Worm (Caenorhabditis elegans) whole organism, mixed stage, embryonic: ENCODE data around the gene F23A7.8.

ENCODE experiments used
- elt-1 ChIP-seq: sonication (generic microtip); optimal IDR thresholded peaks from 2 replicates; lab custom pipeline; 2017; ENCODE audit warnings: missing genetic modification characterization, mild to moderate bottlenecking, missing compliant biosample characterization, antibody characterized with exemption, moderate library complexity, borderline replicate concordance; ENCODE audit not compliant: insufficient read depth
- lin-13 ChIP-seq: fragments of 150-350 bp; optimal IDR thresholded peaks from 2 replicates; lab custom pipeline; 2014; ENCODE audit warnings: missing biosample characterization, missing genetic modification characterization
- nhr-12 ChIP-seq: fragments of 150-350 bp; optimal IDR thresholded peaks from 2 replicates; lab custom pipeline; 2014; ENCODE audit warnings: missing biosample characterization, missing genetic modification characterization
- nhr-76 ChIP-seq: sonication (generic microtip); optimal IDR thresholded peaks from 2 replicates; lab custom pipeline; 2017; ENCODE audit warnings: missing biosample characterization, missing genetic modification characterization
- pha-4 ChIP-seq: fragments of 150-350 bp; optimal IDR thresholded peaks from 2 replicates; lab custom pipeline; 2018; ENCODE audit warnings: missing biosample characterization, missing genetic modification reagents, missing genetic modification characterization
- sem-2 ChIP-seq: fragments of 200-800 bp; sonication (Bioruptor generic); optimal IDR thresholded peaks from 2 replicates; lab custom pipeline; 2018; ENCODE audit warnings: mild to moderate bottlenecking, missing genetic modification characterization, missing compliant biosample characterization
- snpc-4 ChIP-seq: fragments of 150-350 bp; optimal IDR thresholded peaks from 2 replicates; lab custom pipeline; 2014; ENCODE audit warnings: missing biosample characterization, missing genetic modification characterization

ce11 chrX:16217749-16218148 is 4.6 kb downstream of the F23A7.8 start:
- no peak for TF ChIP-seq nhr-12 (tag; lab: Kevin White, UChicago)
- no peak for TF ChIP-seq sem-2 (GFP tag; lab: Kevin White, UChicago)
- no peak for TF ChIP-seq nhr-76
- TF ChIP-seq lin-13 (tag; lab: Kevin White, UChicago), result no peak
- no peak for TF ChIP-seq elt-1 (tag; lab: Kevin White, UChicago)
- TF ChIP-seq snpc-4 (tag; lab: Kevin White, UChicago), result no peak
- no peak for TF ChIP-seq pha-4 (tag; lab: Kevin White, UChicago)
